Worm (Caenorhabditis elegans): ENCODE measurements around the gene lec-11.

lec-11 gene

DNA sequence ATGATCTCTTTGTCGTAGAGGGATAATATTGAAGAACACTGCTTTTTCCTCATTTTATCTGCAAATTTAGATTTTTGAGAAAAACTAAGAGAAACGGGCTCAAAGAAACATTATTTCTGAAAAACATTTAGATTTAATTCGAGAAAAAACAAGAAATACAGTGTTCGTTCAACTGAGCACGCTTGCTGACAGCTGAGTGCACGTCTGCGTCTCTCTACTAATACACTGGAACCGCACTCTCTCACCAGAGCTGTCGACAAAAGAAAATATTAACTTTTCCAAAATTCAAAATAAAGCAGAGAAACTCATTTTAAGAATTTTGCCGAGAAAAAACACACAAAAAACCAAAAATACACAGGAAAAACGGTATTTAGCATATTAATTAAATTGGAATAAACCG, 23.3 kb upstream of the lec-11 start, which contains the start of gene drh-1 (continued):
- no peak for TF ChIP-seq hlh-17 (GFP tag; optimal IDR thresholded peaks at IDR 0.05; ENCODE audit: borderline replicate concordance)
- no peak for TF ChIP-seq hpl-2 (GFP tag; optimal IDR thresholded peaks at IDR 0.05)
- no peak for TF ChIP-seq unc-130 (tag; optimal IDR thresholded peaks at IDR 0.05)

ce11 chrIV:6607059-6607458, 17.1 kb upstream of the lec-11 start:
- no peak for TF ChIP-seq swsn-7 (tag; optimal IDR thresholded peaks at IDR 0.05)
- no peak for TF ChIP-seq unc-30 (tag; optimal IDR thresholded peaks at IDR 0.05)
- peak in 1 of 6 experiments; percentile 33 for TF ChIP-seq elt-3 (tag; optimal IDR thresholded peaks at IDR 0.05)
- peak; percentile 60 for TF ChIP-seq nhr-85 (tag)
- TF ChIP-seq unc-86 (tag; optimal IDR thresholded peaks at IDR 0.05): no peak
- no peak for TF ChIP-seq isw-1 (GFP tag; IDR thresholded peaks at IDR 0.05)

ce11 chrIV:6606587-6606986, 16.6 kb upstream of the lec-11 start:
- TF ChIP-seq snu-23 (GFP tag; optimal IDR thresholded peaks at IDR 0.05) (peak; percentile 12), lin-14 (GFP tag; optimal IDR thresholded peaks at IDR 0.05) (peak; percentile 56), ztf-4 (tag; optimal IDR thresholded peaks at IDR 0.05) (no peak), efl-1 (optimal IDR thresholded peaks at IDR 0.05) (no peak), efl-1 (GFP tag; optimal IDR thresholded peaks at IDR 0.05 in 1 of 2) (peak in 1 of 2 experiments; percentile 62), blmp-1 (tag; optimal IDR thresholded peaks at IDR 0.05) (peak; percentile 48)

DNA sequence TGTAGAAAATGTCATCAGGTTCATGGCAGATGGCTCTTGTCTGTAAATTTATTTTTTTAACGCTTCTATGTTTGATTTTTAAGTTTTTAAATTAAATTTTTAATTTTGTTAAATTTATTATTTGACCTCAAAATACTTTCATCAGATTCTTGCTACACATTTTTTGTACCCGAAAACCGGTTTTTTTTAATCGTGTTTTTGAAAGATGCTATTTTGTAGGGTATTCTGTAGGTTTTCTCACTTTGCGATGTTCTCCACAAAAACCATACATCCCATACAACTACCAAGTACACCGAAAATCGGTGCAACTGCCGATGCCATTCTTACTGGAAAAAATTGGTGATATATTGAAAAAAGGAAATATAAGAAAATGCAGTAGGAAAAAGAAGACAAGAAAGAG, 15.9 kb upstream of the lec-11 start, which contains the start of gene nstp-2:
Gene nstp-2, minus strand, starts transcription at position 326 of the 400 bp plus-strand sequence.
- TF ChIP-seq hlh-4 (tag; optimal IDR thresholded peaks at IDR 0.05) (no peak), grh-1 (GFP tag; IDR thresholded peaks at IDR 0.05) (peak; percentile 63), nhr-85 (tag) (peak; percentile 61)

- TF ChIP-seq unc-30 (tag; optimal IDR thresholded peaks at IDR 0.05) (no peak), efl-1 (optimal IDR thresholded peaks at IDR 0.05) (no peak), efl-1 (GFP tag; optimal IDR thresholded peaks at IDR 0.05 in 1 of 2) (peak in 1 of 2 experiments; percentile 43)
These were observed 13.6 kb upstream of the lec-11 start for ce11 chrIV:6603549-6603948.

DNA sequence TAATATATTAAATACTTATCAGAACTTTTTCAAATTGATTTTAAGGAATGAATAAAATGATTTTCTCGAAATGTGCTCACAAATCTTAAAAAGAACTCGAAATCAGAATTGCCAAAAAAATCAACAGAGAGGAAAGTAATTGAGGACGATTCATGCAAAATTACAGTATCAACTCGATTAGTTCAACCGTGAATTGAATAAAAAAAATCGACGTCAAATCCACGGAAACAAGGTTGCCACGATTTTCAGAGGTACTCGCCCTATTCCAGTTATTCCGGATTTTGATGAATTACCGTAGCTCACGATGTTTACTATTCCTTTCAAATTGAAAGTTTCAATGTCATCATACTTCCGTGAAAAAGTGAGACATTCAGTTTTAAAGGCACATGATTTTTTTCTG, 12.4 kb upstream of the lec-11 start, which contains the start of gene F15B10.3:
Gene F15B10.3, plus strand, starts transcription at position 301 of the 400 bp plus-strand sequence.
- no peak for TF ChIP-seq jun-1 (tag; optimal IDR thresholded peaks at IDR 0.05)
- TF ChIP-seq pax-3 (tag; optimal IDR thresholded peaks at IDR 0.05): no peak
- TF ChIP-seq C16A3.4 (tag; optimal IDR thresholded peaks at IDR 0.05): no peak
- no peak for TF ChIP-seq tbx-2 (tag; optimal IDR thresholded peaks at IDR 0.05)
- no peak for TF ChIP-seq pag-3 (tag; optimal IDR thresholded peaks at IDR 0.05; ENCODE audit: borderline replicate concordance, insufficient read depth)
- TF ChIP-seq fkh-8 (tag; optimal IDR thresholded peaks at IDR 0.05): no peak
- no peak for TF ChIP-seq egl-27 (tag; optimal IDR thresholded peaks at IDR 0.05)
- no peak for TF ChIP-seq fos-1 (tag; optimal IDR thresholded peaks at IDR 0.05)
- TF ChIP-seq tlp-1 (tag; optimal IDR thresholded peaks at IDR 0.05): no peak
- no peak for TF ChIP-seq alr-1 (tag; optimal IDR thresholded peaks at IDR 0.05; ENCODE audit: borderline replicate concordance)
- no peak for TF ChIP-seq mef-2 (tag; optimal IDR thresholded peaks at IDR 0.05)
- no peak for TF ChIP-seq egl-13 (tag; optimal IDR thresholded peaks at IDR 0.05)
- TF ChIP-seq ceh-8 (GFP tag; optimal IDR thresholded peaks at IDR 0.05): no peak
- TF ChIP-seq unc-98 (GFP tag; IDR thresholded peaks at IDR 0.05): no peak
- no peak for TF ChIP-seq blmp-1 (tag; optimal IDR thresholded peaks at IDR 0.05)

ce11 chrIV:6601213-6601724, 11.3 kb upstream of the lec-11 start, which contains the start of gene sup-36:
Gene sup-36, plus strand, starts transcription at chrIV:6601674.
- TF ChIP-seq ceh-8 (GFP tag; optimal IDR thresholded peaks at IDR 0.05) (no peak), lin-35 (GFP tag; optimal IDR thresholded peaks at IDR 0.05) (peak in 1 of 2 experiments; percentile 45), snu-23 (GFP tag; optimal IDR thresholded peaks at IDR 0.05) (peak; percentile 28), rnt-1 (tag; optimal IDR thresholded peaks at IDR 0.05) (peak; percentile 29), efl-1 (optimal IDR thresholded peaks at IDR 0.05) (peak; percentile 21 to 25), efl-1 (GFP tag; optimal IDR thresholded peaks at IDR 0.05 in 1 of 2) (peak; percentile 22 to 31), C04F5.9 (tag; optimal IDR thresholded peaks at IDR 0.05) (no peak), elt-3 (tag; optimal IDR thresholded peaks at IDR 0.05) (no peak), fkh-4 (tag; optimal IDR thresholded peaks at IDR 0.05; ENCODE audit: borderline replicate concordance) (no peak), dpl-1 (GFP tag; optimal IDR thresholded peaks at IDR 0.05) (peak in 1 of 3 experiments; percentile 1), fos-1 (tag; optimal IDR thresholded peaks at IDR 0.05) (no peak), elt-2 (tag; optimal IDR thresholded peaks at IDR 0.05) (no peak), egl-13 (tag; optimal IDR thresholded peaks at IDR 0.05) (no peak), swsn-7 (tag; optimal IDR thresholded peaks at IDR 0.05) (no peak), tlp-1 (tag; optimal IDR thresholded peaks at IDR 0.05) (no peak), ceh-82 (tag; optimal IDR thresholded peaks at IDR 0.05) (peak in 1 of 3 experiments; percentile 18)
